Fruit fly (Drosophila melanogaster) whole organism, embryonic: Measurements from ENCODE around the gene CG1801.

Source experiments
- Atf-2 ChIP-seq: fragments of 200-800 bp; sonication (Bioruptor generic); optimal IDR thresholded peaks from 2 replicates; lab custom pipeline; 2016; ENCODE audit warnings: missing biosample characterization, missing genetic modification characterization
- Bdp1 ChIP-seq: fragments of 200-800 bp; sonication (Bioruptor generic); optimal IDR thresholded peaks from 3 replicates; lab custom pipeline; 2016; ENCODE audit warnings: missing biosample characterization, missing genetic modification characterization
- CG10565 ChIP-seq: fragments of 200-800 bp; sonication (Bioruptor generic); optimal IDR thresholded peaks from 3 replicates; lab custom pipeline; 2016; ENCODE audit warnings: missing biosample characterization, mild to moderate bottlenecking, missing genetic modification characterization
- CG11093 ChIP-seq: fragments of 200-800 bp; sonication (Bioruptor generic); IDR thresholded peaks from 3 replicates; pipeline ENCODE4 v1.3.6; 2022; ENCODE audit warnings: missing biosample characterization, missing genetic modification characterization
- CG11560 ChIP-seq: fragments of 200-800 bp; sonication (Bioruptor generic); IDR thresholded peaks from 3 replicates; pipeline ENCODE4 v1.3.6; 2022; ENCODE audit warnings: missing biosample characterization, missing genetic modification characterization
- CG16779 ChIP-seq: fragments of 200-800 bp; sonication (Bioruptor generic); IDR thresholded peaks from 2 replicates; pipeline ENCODE4 v1.3.6; 2022; ENCODE audit warnings: missing biosample characterization, missing genetic modification characterization
- CG18476 ChIP-seq: fragments of 200-800 bp; sonication (Bioruptor generic); optimal IDR thresholded peaks from 2 replicates; lab custom pipeline; 2016; ENCODE audit warnings: missing biosample characterization, mild to moderate bottlenecking, missing genetic modification characterization
- CG18764 ChIP-seq: fragments of 200-800 bp; sonication (Bioruptor generic); optimal IDR thresholded peaks from 3 replicates; lab custom pipeline; 2016; ENCODE audit warnings: missing biosample characterization, missing genetic modification characterization
- CG30020 ChIP-seq: fragments of 200-800 bp; optimal IDR thresholded peaks from 2 replicates; lab custom pipeline; 2019; ENCODE audit warnings: missing biosample characterization, mild to moderate bottlenecking, missing genetic modification characterization, moderate library complexity
- CG33213 ChIP-seq: fragments of 200-800 bp; sonication (Bioruptor generic); optimal IDR thresholded peaks from 3 replicates; lab custom pipeline; 2016; ENCODE audit warnings: missing biosample characterization, missing genetic modification characterization
- CG3407 ChIP-seq: fragments of 200-800 bp; sonication (Bioruptor generic); optimal IDR thresholded peaks from 2 replicates; lab custom pipeline; 2018; ENCODE audit warnings: missing biosample characterization, mild to moderate bottlenecking, missing genetic modification characterization
- CG34376 ChIP-seq: fragments of 200-800 bp; sonication (Bioruptor generic); optimal IDR thresholded peaks from 2 replicates; lab custom pipeline; 2018; ENCODE audit warnings: missing biosample characterization, mild to moderate bottlenecking, missing genetic modification characterization
- CG4360 ChIP-seq: fragments of 200-800 bp; sonication (Bioruptor generic); IDR thresholded peaks from 2 replicates; pipeline ENCODE4 v1.3.6; 2022; ENCODE audit warnings: missing biosample characterization, missing genetic modification characterization
- CG4617 ChIP-seq: fragments of 200-800 bp; sonication (Bioruptor generic); optimal IDR thresholded peaks from 3 replicates; lab custom pipeline; 2016; ENCODE audit warnings: missing biosample characterization, missing genetic modification characterization, borderline replicate concordance
- CG4707 ChIP-seq: fragments of 200-800 bp; sonication (Bioruptor generic); optimal IDR thresholded peaks from 2 replicates; lab custom pipeline; 2018; ENCODE audit warnings: missing biosample characterization, mild to moderate bottlenecking, missing genetic modification characterization, moderate library complexity
- CG4730 ChIP-seq: fragments of 200-800 bp; sonication (Bioruptor generic); IDR thresholded peaks from 2 replicates; pipeline ENCODE4 v1.3.6; 2022; ENCODE audit warnings: missing biosample characterization, missing genetic modification characterization
- CG6689 ChIP-seq: fragments of 200-800 bp; sonication (Bioruptor generic); IDR thresholded peaks from 2 replicates; pipeline ENCODE4 v1.3.6; 2022; ENCODE audit warnings: missing biosample characterization, missing genetic modification characterization
- CG6813 ChIP-seq: fragments of 200-800 bp; sonication (Bioruptor generic); optimal IDR thresholded peaks from 2 replicates; lab custom pipeline; 2017; ENCODE audit warnings: missing biosample characterization, missing genetic modification characterization, mild to moderate bottlenecking, moderate library complexity, missing genetic modification reagents
- CG7372 ChIP-seq: fragments of 200-800 bp; sonication (Bioruptor generic); IDR thresholded peaks from 2 replicates; pipeline ENCODE4 v1.3.6; 2022; ENCODE audit warnings: missing biosample characterization, missing genetic modification characterization
- CG8478 ChIP-seq: fragments of >200 bp; optimal IDR thresholded peaks from 2 replicates; lab custom pipeline; 2018
- Camta ChIP-seq: fragments of 200-800 bp; sonication (Bioruptor generic); optimal IDR thresholded peaks from 2 replicates; lab custom pipeline; 2016; ENCODE audit warnings: missing biosample characterization, missing genetic modification characterization
- E2f1 ChIP-seq: fragments of 200-800 bp; sonication (Bioruptor generic); IDR thresholded peaks from 2 replicates; pipeline ENCODE4 v1.3.6; 2022; ENCODE audit warnings: missing biosample characterization, missing genetic modification characterization
- Fer3 ChIP-seq: fragments of 200-800 bp; sonication (Bioruptor generic); optimal IDR thresholded peaks from 2 replicates; lab custom pipeline; 2018; ENCODE audit warnings: missing biosample characterization, mild to moderate bottlenecking, missing genetic modification characterization, moderate library complexity
- Gsc ChIP-seq: fragments of 200-800 bp; sonication (Bioruptor generic); IDR thresholded peaks from 2 replicates; pipeline ENCODE4 v1.3.6; 2022; ENCODE audit warnings: missing biosample characterization, missing genetic modification characterization
- Gug ChIP-seq: fragments of 200-800 bp; sonication (Bioruptor generic); IDR thresholded peaks from 4 replicates; pipeline ENCODE4 v1.3.6; 2022; ENCODE audit warnings: missing biosample characterization, missing genetic modification characterization
- HmgD ChIP-seq: fragments of 200-800 bp; sonication (Bioruptor generic); optimal IDR thresholded peaks from 3 replicates; lab custom pipeline; 2016; ENCODE audit warnings: missing biosample characterization, missing genetic modification characterization
- Jarid2 ChIP-seq: fragments of 200-800 bp; sonication (Bioruptor generic); optimal IDR thresholded peaks from 3 replicates; lab custom pipeline; 2017; ENCODE audit warnings: mild to moderate bottlenecking, missing biosample characterization, missing genetic modification reagents, missing genetic modification characterization
- Lpt ChIP-seq: fragments of >200 bp; optimal IDR thresholded peaks from 2 replicates; lab custom pipeline; 2018; ENCODE audit warnings: missing biosample characterization, missing genetic modification characterization
- MBD-R2 ChIP-seq: fragments of 200-800 bp; sonication (Bioruptor generic); IDR thresholded peaks from 2 replicates; pipeline ENCODE4 v1.3.6; 2022; ENCODE audit warnings: missing biosample characterization, missing genetic modification characterization
- Taf1 ChIP-seq: fragments of 200-800 bp; sonication (Bioruptor generic); IDR thresholded peaks from 2 replicates; pipeline ENCODE4 v1.3.6; 2022; ENCODE audit warnings: missing biosample characterization, missing genetic modification characterization
- bowl ChIP-seq: fragments of 200-800 bp; sonication (Bioruptor generic); IDR thresholded peaks from 2 replicates; pipeline ENCODE4 v1.3.6; 2022; ENCODE audit warnings: missing biosample characterization, missing genetic modification characterization
- chif ChIP-seq, 2 experiments: fragments of 200-800 bp; sonication (Bioruptor generic); optimal IDR thresholded peaks; 3 replicates each; lab custom pipeline; 2016; ENCODE audit warnings: missing biosample characterization in 2 of 2, missing genetic modification characterization in 2 of 2
- danr ChIP-seq: fragments of 200-800 bp; sonication (Bioruptor generic); IDR thresholded peaks from 2 replicates; pipeline ENCODE4 v1.3.6; 2022; ENCODE audit warnings: missing biosample characterization, missing genetic modification characterization
- en ChIP-seq: fragments of 200-800 bp; sonication (Bioruptor generic); optimal IDR thresholded peaks from 2 replicates; lab custom pipeline; 2016; ENCODE audit warnings: missing biosample characterization, missing genetic modification characterization
- eve ChIP-seq, 2 experiments: fragments of >200 bp; optimal IDR thresholded peaks; 2 replicates each; lab custom pipeline; 2017; ENCODE audit warnings: missing biosample characterization in 2 of 2, missing genetic modification characterization in 2 of 2
- fru ChIP-seq: fragments of >200 bp; optimal IDR thresholded peaks from 2 replicates; lab custom pipeline; 2017
- gsb ChIP-seq: fragments of 200-800 bp; sonication (Bioruptor generic); IDR thresholded peaks from 2 replicates; pipeline ENCODE4 v1.3.6; 2022; ENCODE audit warnings: missing biosample characterization, missing genetic modification characterization
- her ChIP-seq: fragments of 200-800 bp; sonication (Bioruptor generic); optimal IDR thresholded peaks from 2 replicates; lab custom pipeline; 2016; ENCODE audit warnings: missing biosample characterization, missing genetic modification characterization
- hkb ChIP-seq, 2 experiments: fragments of 200-800 bp in 1 of 2; fragments of >200 bp in 1 of 2; sonication (Bioruptor generic) in 1 of 2; IDR thresholded peaks in 1 of 2; optimal IDR thresholded peaks in 1 of 2; 2 replicates each; pipeline versions ENCODE4 v1.3.6 to Lab custom; 2017 to 2022; ENCODE audit warnings: missing biosample characterization in 1 of 2, missing genetic modification characterization in 1 of 2
- ind ChIP-seq: fragments of 200-800 bp; sonication (Bioruptor generic); optimal IDR thresholded peaks from 3 replicates; lab custom pipeline; 2016; ENCODE audit warnings: missing biosample characterization, missing genetic modification characterization
- jing ChIP-seq: fragments of 200-800 bp; sonication (Bioruptor generic); optimal IDR thresholded peaks from 2 replicates; lab custom pipeline; 2018; ENCODE audit warnings: missing biosample characterization, mild to moderate bottlenecking, missing genetic modification characterization
- lov ChIP-seq, 2 experiments: fragments of 200-800 bp in 1 of 2; fragments of >200 bp in 1 of 2; sonication (Bioruptor generic) in 1 of 2; IDR thresholded peaks in 1 of 2; optimal IDR thresholded peaks in 1 of 2; 2 replicates in 1 of 2; 3 replicates in 1 of 2; pipeline versions ENCODE4 v1.3.6 to Lab custom; 2017 to 2022; ENCODE audit warnings: missing biosample characterization in 1 of 2, missing genetic modification characterization in 1 of 2
- otp ChIP-seq: fragments of 200-800 bp; sonication (Bioruptor generic); IDR thresholded peaks from 3 replicates; pipeline ENCODE4, ENCODE4 v1.3.6; 2022; ENCODE audit warnings: missing biosample characterization, missing genetic modification characterization
- peb ChIP-seq: fragments of 200-800 bp; sonication (Bioruptor generic); IDR thresholded peaks from 2 replicates; pipeline ENCODE4 v1.3.6; 2022; ENCODE audit warnings: missing biosample characterization, missing genetic modification characterization
- pho ChIP-seq: fragments of 200-800 bp; sonication (Bioruptor generic); optimal IDR thresholded peaks from 2 replicates; lab custom pipeline; 2016; ENCODE audit warnings: missing biosample characterization, missing genetic modification characterization
- ranshi ChIP-seq: fragments of 200-800 bp; sonication (Bioruptor generic); IDR thresholded peaks from 2 replicates; pipeline ENCODE4 v1.3.6; 2022; ENCODE audit warnings: missing biosample characterization, missing genetic modification characterization
- sc ChIP-seq, 3 experiments: fragments of >200 bp in 2 of 3; fragments of 200-800 bp in 1 of 3; sonication (Bioruptor generic) in 1 of 3; optimal IDR thresholded peaks; 2 replicates in 2 of 3; 3 replicates in 1 of 3; lab custom pipeline; 2017; ENCODE audit warnings: mild to moderate bottlenecking in 1 of 3, missing biosample characterization in 1 of 3, missing genetic modification characterization in 1 of 3, missing genetic modification reagents in 1 of 3
- sob ChIP-seq: fragments of 200-800 bp; sonication (Bioruptor generic); IDR thresholded peaks from 2 replicates; pipeline ENCODE4 v1.3.6; 2022; ENCODE audit warnings: missing biosample characterization, missing genetic modification characterization
- stwl ChIP-seq: fragments of 200-800 bp; sonication (Bioruptor generic); optimal IDR thresholded peaks from 3 replicates; lab custom pipeline; 2018; ENCODE audit warnings: missing biosample characterization, mild to moderate bottlenecking, missing genetic modification characterization, moderate library complexity
- tx ChIP-seq: fragments of 200-800 bp; sonication (Bioruptor generic); optimal IDR thresholded peaks from 2 replicates; lab custom pipeline; 2016; ENCODE audit warnings: missing biosample characterization, missing genetic modification characterization
- vvl ChIP-seq: fragments of 200-800 bp; sonication (Bioruptor generic); IDR thresholded peaks from 2 replicates; pipeline ENCODE4 v1.3.6; 2022; ENCODE audit warnings: missing biosample characterization, missing genetic modification characterization
- zf30C ChIP-seq: fragments of 200-800 bp; sonication (Bioruptor generic); optimal IDR thresholded peaks from 3 replicates; lab custom pipeline; 2018; ENCODE audit warnings: missing biosample characterization, mild to moderate bottlenecking, missing genetic modification characterization

The CG1801 gene

DNA sequence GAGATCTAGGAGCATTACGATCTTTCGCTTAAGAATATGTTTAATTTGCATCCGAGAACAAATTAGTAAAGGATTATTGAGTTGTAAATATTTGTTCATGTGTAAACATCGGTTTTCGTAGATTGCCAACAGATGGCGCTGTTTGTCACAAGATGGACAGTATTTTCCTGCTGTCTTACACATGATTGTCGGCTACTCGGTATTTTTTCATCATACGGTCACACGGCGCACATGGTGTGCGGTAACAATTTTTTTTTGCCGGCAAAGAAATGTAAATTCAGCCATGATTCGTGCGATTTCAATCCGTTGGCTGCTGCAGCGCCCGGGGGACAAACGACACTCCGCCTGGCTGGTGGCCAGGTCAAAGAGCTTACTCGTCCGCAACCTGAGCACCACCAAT lies 45.6 kb upstream of the CG1801 start, which contains the start of the genes bbx and waw (continued):
- TF ChIP-seq ranshi (GFP tag; lab: Robert Waterston, UW) (no peak), Bdp1 (GFP tag; lab: Kevin White, UChicago) (no peak), CG18476 (GFP tag; lab: Kevin White, UChicago) (no peak), Gug (no peak), CG4360 (GFP tag; lab: Robert Waterston, UW) (no peak), en (GFP tag; lab: Kevin White, UChicago) (no peak), lov (optimal IDR thresholded peaks at IDR 0.05; lab: Kevin White, UChicago) (no peak), lov (GFP tag; IDR thresholded peaks at IDR 0.05; lab: Robert Waterston, UW) (no peak), fru (no peak), CG6813 (GFP tag; lab: Kevin White, UChicago) (no peak), Atf-2 (GFP tag; lab: Kevin White, UChicago) (no peak), pho (GFP tag; lab: Kevin White, UChicago) (peak; percentile 18), Gsc (GFP tag; lab: Robert Waterston, UW) (no peak), danr (GFP tag; lab: Robert Waterston, UW) (no peak), vvl (peak; percentile 59), her (GFP tag; lab: Kevin White, UChicago) (peak; percentile 30), E2f1 (GFP tag; lab: Robert Waterston, UW) (no peak), CG4617 (GFP tag; lab: Kevin White, UChicago) (peak; percentile 55), bowl (GFP tag; lab: Robert Waterston, UW) (no peak), zf30C (peak; percentile 55), sob (GFP tag; lab: Robert Waterston, UW) (no peak), Lpt (no peak), otp (GFP tag; lab: Robert Waterston, UW) (no peak), CG8478 (no peak), sc (optimal IDR thresholded peaks at IDR 0.05; lab: Kevin White, UChicago) (no peak), sc (GFP tag; optimal IDR thresholded peaks at IDR 0.05; lab: Kevin White, UChicago) (no peak), CG3407 (GFP tag; lab: Kevin White, UChicago) (no peak), eve (GFP tag; optimal IDR thresholded peaks at IDR 0.05; lab: Kevin White, UChicago) (no peak), HmgD (GFP tag; lab: Kevin White, UChicago) (peak; percentile 11), CG6689 (0 out of 2 replicates have a peak, but pooled peaks have one; percentile 11), Jarid2 (GFP tag; lab: Kevin White, UChicago) (no peak), MBD-R2 (GFP tag; lab: Robert Waterston, UW) (peak; percentile 80), CG11560 (tag; lab: Robert Waterston, UW) (no peak), chif (GFP tag; optimal IDR thresholded peaks at IDR 0.05; lab: Kevin White, UChicago) (peak in 1 of 2 experiments; percentile 11), Fer3 (tag; lab: Kevin White, UChicago) (peak; percentile 26), peb (GFP tag; lab: Robert Waterston, UW) (no peak), CG4730 (no peak), gsb (GFP tag; lab: Robert Waterston, UW) (no peak), CG34376 (GFP tag; lab: Kevin White, UChicago) (peak; percentile 20), stwl (tag; lab: Kevin White, UChicago) (peak; percentile 57), CG4707 (GFP tag; lab: Kevin White, UChicago) (peak; percentile 17), CG10565 (GFP tag; lab: Kevin White, UChicago) (no peak), jing (GFP tag; lab: Kevin White, UChicago) (no peak), CG7372 (GFP tag; lab: Robert Waterston, UW) (no peak), Camta (GFP tag; lab: Kevin White, UChicago) (peak; percentile 3), Taf1 (GFP tag; lab: Robert Waterston, UW) (no peak), CG11093 (GFP tag; lab: Robert Waterston, UW) (no peak), CG33213 (GFP tag; lab: Kevin White, UChicago) (peak; percentile 66), CG16779 (GFP tag; lab: Robert Waterston, UW) (no peak), CG30020 (tag; lab: Kevin White, UChicago) (peak; percentile 8), ind (GFP tag; lab: Kevin White, UChicago) (no peak), tx (GFP tag; lab: Kevin White, UChicago) (no peak), hkb (optimal IDR thresholded peaks at IDR 0.05; lab: Kevin White, UChicago) (no peak), hkb (GFP tag; IDR thresholded peaks at IDR 0.05; lab: Robert Waterston, UW) (no peak), CG18764 (peak; percentile 6)
